Fruit fly (Drosophila melanogaster): ENCODE results near the gene pcm.

DNA sequence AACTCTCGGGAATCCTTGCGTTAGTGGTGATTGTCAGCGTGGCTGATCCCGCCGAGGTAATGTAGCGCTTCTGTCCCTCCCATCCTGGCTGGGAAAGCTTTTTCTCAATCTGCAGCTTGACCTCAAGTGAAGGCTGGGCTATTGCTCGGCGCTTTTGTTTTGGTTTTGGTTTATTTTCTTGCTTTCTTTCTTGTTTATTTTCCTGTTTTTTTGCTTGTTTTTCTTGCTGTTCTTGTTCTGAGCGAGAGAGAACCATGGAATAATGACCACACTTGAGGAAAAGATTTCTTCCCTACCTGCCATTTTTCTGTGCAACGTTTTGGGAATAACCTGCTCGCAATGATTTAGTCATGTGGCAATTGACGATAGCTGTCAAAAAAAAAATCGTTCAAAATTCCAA, 6.8 kb downstream of the pcm start:
- TF ChIP-seq CG10631 (GFP tag; optimal IDR thresholded peaks at IDR 0.05) (no peak), CG16779 (tag; optimal IDR thresholded peaks at IDR 0.05) (peak; percentile 62), net (GFP tag; optimal IDR thresholded peaks at IDR 0.05) (no peak)

Data from whole organism, prepupa.